Worm (Caenorhabditis elegans) whole organism, midembryonic: ENCODE results near the gene ndub-2.

Experiments used
- T22C8.4 ChIP-seq: fragments of 200-800 bp; sonication (Bioruptor generic); IDR thresholded peaks from 2 replicates; pipeline ENCODE4 v1.3.6; 2022; ENCODE audit warnings: missing genetic modification characterization, missing compliant biosample characterization
- tab-1 ChIP-seq: fragments of 200-800 bp; sonication (Bioruptor generic); IDR thresholded peaks from 2 replicates; pipeline ENCODE4 v1.3.6; 2022; ENCODE audit warnings: missing genetic modification characterization, missing compliant biosample characterization
- ztf-23 ChIP-seq: fragments of 200-800 bp; sonication (Bioruptor generic); IDR thresholded peaks from 2 replicates; pipeline ENCODE4 v1.3.6; 2022; ENCODE audit warnings: missing genetic modification reagents, missing genetic modification characterization, missing compliant biosample characterization
- ztf-29 ChIP-seq: fragments of 200-800 bp; sonication (Bioruptor generic); IDR thresholded peaks from 2 replicates; pipeline ENCODE4 v1.3.6; 2022; ENCODE audit warnings: missing genetic modification reagents, missing genetic modification characterization, missing compliant biosample characterization

ce11 chrII:9029218-9029672, 33.1 kb downstream of the ndub-2 start, which contains the start of gene F37B12.1:
- TF ChIP-seq ztf-23 (GFP tag; lab: Robert Waterston, UW) = no peak
- no peak for TF ChIP-seq T22C8.4 (GFP tag; lab: Robert Waterston, UW)
- no peak for TF ChIP-seq tab-1 (GFP tag; lab: Robert Waterston, UW)
- no peak for TF ChIP-seq ztf-29 (GFP tag; lab: Robert Waterston, UW)
